Fruit fly (Drosophila melanogaster) Kc167 (cell line): ENCODE measurements around the gene CG11668.

Experiments
- Myc ChIP-seq: fragments of >200 bp; optimal IDR thresholded peaks from 2 replicates; lab custom pipeline; 2017; ENCODE audit warnings: missing external identifiers
- Sin3A ChIP-seq: fragments of >200 bp; optimal IDR thresholded peaks from 2 replicates; lab custom pipeline; 2018; ENCODE audit warnings: missing external identifiers
- h ChIP-seq: fragments of >200 bp; optimal IDR thresholded peaks from 3 replicates; lab custom pipeline; 2018; ENCODE audit warnings: missing external identifiers
- ttk ChIP-seq: sonication (Bioruptor generic); optimal IDR thresholded peaks from 2 replicates; lab custom pipeline; 2017; ENCODE audit warnings: missing external identifiers

dm6 chr3R:13056553-13056952, 18.4 kb downstream of the CG11668 start:
- TF ChIP-seq h (lab: Kevin White, UChicago): no peak
- TF ChIP-seq ttk (lab: Kevin White, UChicago): no peak
- no peak for TF ChIP-seq Myc
- no peak for TF ChIP-seq Sin3A (lab: Kevin White, UChicago)
